Worm (Caenorhabditis elegans) whole organism, young adult: Measurements from ENCODE around the gene T23F11.4.

Source experiments
- B0019.2 ChIP-seq: fragments of 200-800 bp; sonication (Bioruptor generic); conservative IDR thresholded peaks from 2 replicates; pipeline ENCODE4 v1.3.6; 2022; ENCODE audit warnings: missing genetic modification reagents, missing genetic modification characterization, missing compliant biosample characterization
- B0336.3 ChIP-seq: fragments of 200-800 bp; sonication (Bioruptor generic); IDR thresholded peaks from 2 replicates; pipeline ENCODE4 v1.3.6; 2022; ENCODE audit warnings: missing genetic modification characterization, missing compliant biosample characterization
- F39B2.1 ChIP-seq: fragments of 200-800 bp; sonication (Bioruptor generic); IDR thresholded peaks from 2 replicates; pipeline ENCODE4 v1.3.6; 2022; ENCODE audit warnings: missing genetic modification reagents, missing genetic modification characterization, missing compliant biosample characterization
- T26A5.8 ChIP-seq: sonication (generic microtip); optimal IDR thresholded peaks from 2 replicates; lab custom pipeline; 2016; ENCODE audit warnings: missing genetic modification characterization, missing compliant biosample characterization
- aptf-3 ChIP-seq: fragments of 200-800 bp; sonication (Bioruptor generic); IDR thresholded peaks from 2 replicates; pipeline ENCODE4 v1.3.6; 2022; ENCODE audit warnings: missing genetic modification characterization, missing compliant biosample characterization
- dpl-1 ChIP-seq: fragments of 150-350 bp; optimal IDR thresholded peaks from 2 replicates; lab custom pipeline; 2014; ENCODE audit warnings: missing biosample characterization, missing genetic modification reagents, missing genetic modification characterization
- egl-18 ChIP-seq: fragments of 200-800 bp; sonication (Bioruptor generic); IDR thresholded peaks from 2 replicates; pipeline ENCODE4 v1.3.6; 2022; ENCODE audit warnings: missing genetic modification reagents, missing genetic modification characterization, missing compliant biosample characterization
- lir-1 ChIP-seq: fragments of 200-800 bp; sonication (Bioruptor generic); conservative IDR thresholded peaks from 2 replicates; pipeline ENCODE4 v1.3.6; 2022; ENCODE audit warnings: missing genetic modification reagents, missing genetic modification characterization, missing compliant biosample characterization
- lsy-27 ChIP-seq: sonication (generic microtip); optimal IDR thresholded peaks from 2 replicates; lab custom pipeline; 2017; ENCODE audit warnings: missing genetic modification characterization, mild to moderate bottlenecking, missing compliant biosample characterization, antibody characterized with exemption, missing genotype, borderline replicate concordance; ENCODE audit not compliant: insufficient read depth
- nhr-27 ChIP-seq: fragments of 200-800 bp; sonication (Bioruptor generic); optimal IDR thresholded peaks from 2 replicates; lab custom pipeline; 2018; ENCODE audit warnings: mild to moderate bottlenecking, missing genetic modification characterization, moderate library complexity, missing compliant biosample characterization
- nhr-80 ChIP-seq: sonication (generic microtip); optimal IDR thresholded peaks from 2 replicates; lab custom pipeline; 2016; ENCODE audit warnings: missing genetic modification characterization, missing compliant biosample characterization
- snpc-1.1 ChIP-seq: sonication (generic microtip); optimal IDR thresholded peaks from 2 replicates; lab custom pipeline; 2017; ENCODE audit warnings: missing genetic modification characterization, mild to moderate bottlenecking, missing compliant biosample characterization, antibody characterized with exemption, moderate library complexity, missing genotype, missing genetic modification reagents; ENCODE audit not compliant: insufficient read depth
- snpc-4 ChIP-seq, 5 experiments: fragments of 150-350 bp in 1 of 5; sonication (generic microtip) in 4 of 5; optimal IDR thresholded peaks; 2 replicates each; lab custom pipeline; 2014 to 2018; ENCODE audit warnings: missing genetic modification characterization in 5 of 5, missing biosample characterization in 3 of 5, antibody characterized with exemption in 2 of 5, mild to moderate bottlenecking in 2 of 5, missing compliant biosample characterization in 2 of 5, missing genotype in 2 of 5, moderate library complexity in 2 of 5, missing genetic modification reagents in 1 of 5
- unc-62 ChIP-seq: fragments of 150-350 bp; optimal IDR thresholded peaks from 2 replicates; lab custom pipeline; 2014; ENCODE audit warnings: missing biosample characterization, missing genetic modification reagents, missing genetic modification characterization

DNA sequence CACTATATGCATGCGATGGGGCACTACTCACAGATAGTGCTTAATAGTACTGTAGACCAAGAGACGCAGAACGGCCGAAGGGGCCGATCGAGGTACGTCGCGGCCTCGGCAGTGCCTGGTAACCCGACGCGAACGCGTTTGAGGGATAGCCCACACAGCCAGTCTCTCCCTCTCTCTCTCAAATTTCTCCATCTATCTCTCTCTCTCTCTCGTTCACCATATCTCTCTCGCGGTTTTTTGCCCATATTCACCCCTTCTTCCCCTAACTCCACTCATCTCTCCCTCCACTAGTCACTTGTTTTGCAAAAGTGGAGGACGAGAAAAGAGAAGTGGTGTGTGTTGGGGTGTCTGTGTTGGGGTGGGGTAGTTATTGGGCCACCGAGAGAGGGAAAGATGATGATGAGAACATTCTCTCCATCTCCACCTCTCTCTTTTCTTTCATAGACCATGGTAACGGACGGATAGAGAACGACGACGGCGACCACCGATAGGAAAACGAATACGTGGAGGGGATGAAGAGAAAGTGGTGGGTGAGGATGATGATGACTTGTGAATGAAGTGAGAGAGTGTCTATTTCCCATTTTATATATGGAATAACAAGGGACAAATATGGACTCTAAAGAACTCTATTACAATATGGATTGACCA lies 1.7 kb upstream of the T23F11.4 start:
- TF ChIP-seq unc-62, result no peak
- no peak for TF ChIP-seq T26A5.8 (tag; lab: Kevin White, UChicago)
- TF ChIP-seq dpl-1 (GFP tag; lab: Kevin White, UChicago), result no peak
- no peak for TF ChIP-seq B0019.2 (GFP tag; lab: Robert Waterston, UW)
- TF ChIP-seq nhr-27 (tag; lab: Kevin White, UChicago), result no peak
- no peak for TF ChIP-seq nhr-80 (tag; lab: Kevin White, UChicago)
- TF ChIP-seq snpc-1.1 (tag; lab: Kevin White, UChicago), result no peak
- peak; percentile 26; the same call in 1 of the 2 replicates for TF ChIP-seq lir-1 (GFP tag; lab: Robert Waterston, UW)
- no peak for TF ChIP-seq aptf-3 (GFP tag; lab: Robert Waterston, UW)
- no peak for TF ChIP-seq egl-18 (GFP tag; lab: Robert Waterston, UW)
- TF ChIP-seq F39B2.1 (GFP tag; lab: Robert Waterston, UW), result no peak
- TF ChIP-seq lsy-27, result no peak
- TF ChIP-seq B0336.3 (GFP tag; lab: Robert Waterston, UW), result no peak
- no peak for TF ChIP-seq snpc-4 (GFP tag; optimal IDR thresholded peaks at IDR 0.05; lab: Kevin White, UChicago)
- TF ChIP-seq snpc-4 (tag; optimal IDR thresholded peaks at IDR 0.05; lab: Kevin White, UChicago), result no peak
